Fruit fly (Drosophila melanogaster): Measurements from ENCODE around the gene CG7065.

DNA sequence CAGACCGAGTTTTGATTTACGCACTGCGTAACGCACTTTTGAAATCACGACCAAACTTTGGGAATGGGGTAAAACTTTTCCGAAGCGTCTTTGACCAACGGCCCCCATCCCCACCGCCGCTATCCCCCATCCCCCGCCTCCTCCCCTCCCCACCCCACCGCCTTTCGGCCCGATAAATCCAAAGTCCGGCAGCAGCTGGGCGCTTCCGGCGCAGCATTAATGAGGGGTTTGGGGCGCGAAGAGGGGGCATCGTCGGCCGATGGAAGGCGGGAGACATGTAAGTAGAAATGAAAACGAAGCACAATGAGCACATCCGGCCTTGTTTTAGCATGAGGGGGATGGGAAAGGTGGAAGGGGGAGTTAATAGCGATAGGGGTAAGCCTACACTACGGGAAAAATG lies 3.2 kb upstream of the CG7065 start:
- no peak for TF ChIP-seq psq (optimal IDR thresholded peaks at IDR 0.05)
- TF ChIP-seq Myc (optimal IDR thresholded peaks at IDR 0.05), result no peak
- TF ChIP-seq ttk (optimal IDR thresholded peaks at IDR 0.05), result no peak
- TF ChIP-seq insv (optimal IDR thresholded peaks at IDR 0.05), result no peak

Measured in Kc167 (cell line).